Fruit fly (Drosophila melanogaster): Measurements from ENCODE around the gene Ccdc56.

- TF ChIP-seq CG8478 (optimal IDR thresholded peaks at IDR 0.05) (no peak), CTCF (optimal IDR thresholded peaks at IDR 0.05) (no peak)
Observed at dm6 chr3L:11689832-11690602, 18.8 kb upstream of the Ccdc56 start.

All from S2 (cell line).